Worm (Caenorhabditis elegans) whole organism, early embryonic: ENCODE measurements around the gene F55D1.1.

Experiments used
- ama-1 ChIP-seq: fragments of 150-350 bp; optimal IDR thresholded peaks from 2 replicates; lab custom pipeline; 2014
- ceh-13 ChIP-seq: fragments of 200-800 bp; sonication (Bioruptor generic); optimal IDR thresholded peaks from 2 replicates; lab custom pipeline; 2018; ENCODE audit warnings: mild to moderate bottlenecking, missing genetic modification characterization, missing compliant biosample characterization
- hmg-4 ChIP-seq: fragments of 200-800 bp; sonication (Bioruptor generic); optimal IDR thresholded peaks from 2 replicates; lab custom pipeline; 2018; ENCODE audit warnings: mild to moderate bottlenecking, missing genetic modification characterization, missing compliant biosample characterization
- scrt-1 ChIP-seq: fragments of 200-800 bp; sonication (Bioruptor generic); IDR thresholded peaks from 2 replicates; pipeline ENCODE4 v1.3.6; 2022; ENCODE audit warnings: missing genetic modification characterization, missing compliant biosample characterization

- TF ChIP-seq ama-1 (lab: Kevin White, UChicago): no peak
- no peak for TF ChIP-seq ceh-13 (GFP tag; lab: Kevin White, UChicago)
- TF ChIP-seq scrt-1 (GFP tag; lab: Robert Waterston, UW): no peak
- TF ChIP-seq hmg-4 (GFP tag; lab: Kevin White, UChicago): no peak
Measured at ce11 chrX:5476357-5476756, 13.3 kb upstream of the F55D1.1 start.
